Worm (Caenorhabditis elegans) whole organism, mixed stage, embryonic: ENCODE results near the gene syd-9.

Experiments
- ceh-83 ChIP-seq: fragments of 200-800 bp; sonication (Bioruptor generic); optimal IDR thresholded peaks from 2 replicates; lab custom pipeline; 2018; ENCODE audit warnings: mild to moderate bottlenecking, missing genetic modification characterization, missing compliant biosample characterization
- lin-32 ChIP-seq: fragments of 200-800 bp; sonication (Bioruptor generic); optimal IDR thresholded peaks from 2 replicates; lab custom pipeline; 2018; ENCODE audit warnings: mild to moderate bottlenecking, missing genetic modification characterization, missing compliant biosample characterization
- mls-2 ChIP-seq: sonication (generic microtip); optimal IDR thresholded peaks from 2 replicates; lab custom pipeline; 2016; ENCODE audit warnings: mild to moderate bottlenecking, missing genetic modification characterization, moderate library complexity, missing compliant biosample characterization
- nhr-76 ChIP-seq: sonication (generic microtip); optimal IDR thresholded peaks from 2 replicates; lab custom pipeline; 2017; ENCODE audit warnings: missing biosample characterization, missing genetic modification characterization

DNA sequence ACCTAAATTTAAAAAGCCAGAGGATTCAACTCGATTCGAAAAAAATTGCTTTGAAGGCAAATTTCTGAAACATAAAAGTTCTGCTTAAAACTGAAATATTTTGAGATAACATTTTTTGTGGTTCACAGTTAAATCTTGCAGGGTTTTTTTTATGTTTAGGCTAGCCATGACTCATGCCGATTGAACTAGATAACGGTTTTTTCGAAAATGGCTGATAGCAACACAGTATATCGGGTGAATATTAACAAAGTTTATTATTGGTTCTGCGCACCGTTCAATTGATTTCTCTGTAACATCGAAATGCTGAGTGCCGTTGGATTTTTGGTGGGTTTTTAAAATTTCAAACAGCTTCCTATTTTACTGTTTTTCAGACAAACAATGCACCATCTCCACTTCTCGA lies 40.6 kb upstream of the syd-9 start, which contains the start of gene F43E12.1:
- TF ChIP-seq nhr-76 (tag; lab: Kevin White, UChicago) = no peak
- TF ChIP-seq ceh-83 (GFP tag; lab: Kevin White, UChicago) = no peak
- no peak for TF ChIP-seq mls-2
- no peak for TF ChIP-seq lin-32
